Worm (Caenorhabditis elegans) whole organism, young adult: Measurements from ENCODE around the gene glt-6.

ENCODE experiments used
- F22D6.2 ChIP-seq: sonication (generic microtip); optimal IDR thresholded peaks from 2 replicates; lab custom pipeline; 2016; ENCODE audit warnings: mild to moderate bottlenecking, missing genetic modification characterization, missing compliant biosample characterization
- F23B12.7 ChIP-seq: sonication (generic microtip); optimal IDR thresholded peaks from 2 replicates; lab custom pipeline; 2017; ENCODE audit warnings: missing genetic modification characterization, mild to moderate bottlenecking, missing compliant biosample characterization, antibody characterized with exemption, moderate library complexity; ENCODE audit not compliant: insufficient read depth
- F33H1.4 ChIP-seq: fragments of 200-800 bp; sonication (Bioruptor generic); IDR thresholded peaks from 2 replicates; pipeline ENCODE4 v1.3.6; 2022; ENCODE audit warnings: missing genetic modification reagents, missing genetic modification characterization, missing compliant biosample characterization
- F49E8.2 ChIP-seq: sonication (generic microtip); optimal IDR thresholded peaks from 3 replicates; lab custom pipeline; 2017; ENCODE audit warnings: missing genetic modification characterization, mild to moderate bottlenecking, missing compliant biosample characterization, antibody characterized with exemption, moderate library complexity; ENCODE audit not compliant: insufficient read depth
- F55B11.4 ChIP-seq: sonication (generic microtip); optimal IDR thresholded peaks from 2 replicates; lab custom pipeline; 2016; ENCODE audit warnings: missing compliant biosample characterization, missing genetic modification characterization, borderline replicate concordance; ENCODE audit not compliant: insufficient read depth
- T26A5.8 ChIP-seq: sonication (generic microtip); optimal IDR thresholded peaks from 2 replicates; lab custom pipeline; 2016; ENCODE audit warnings: missing genetic modification characterization, missing compliant biosample characterization
- Y56A3A.18 ChIP-seq: fragments of 200-800 bp; sonication (Bioruptor generic); IDR thresholded peaks from 2 replicates; pipeline ENCODE4 v1.3.6; 2022; ENCODE audit warnings: missing genetic modification reagents, missing genetic modification characterization, missing compliant biosample characterization
- Y67H2A.10 ChIP-seq: fragments of 200-800 bp; sonication (Bioruptor generic); conservative IDR thresholded peaks from 2 replicates; pipeline ENCODE4 v1.3.6; 2022; ENCODE audit warnings: missing genetic modification reagents, missing genetic modification characterization, missing compliant biosample characterization
- attf-5 ChIP-seq: fragments of 200-800 bp; sonication (Bioruptor generic); optimal IDR thresholded peaks from 2 replicates; lab custom pipeline; 2018; ENCODE audit warnings: mild to moderate bottlenecking, missing genetic modification characterization, missing compliant biosample characterization
- bed-1 ChIP-seq: fragments of 200-800 bp; sonication (Bioruptor generic); IDR thresholded peaks from 2 replicates; pipeline ENCODE4 v1.3.6; 2022; ENCODE audit warnings: missing genetic modification reagents, missing genetic modification characterization, missing compliant biosample characterization
- ceh-27 ChIP-seq: fragments of 200-800 bp; sonication (Bioruptor generic); optimal IDR thresholded peaks from 2 replicates; lab custom pipeline; 2018; ENCODE audit warnings: mild to moderate bottlenecking, missing genetic modification characterization, moderate library complexity, missing compliant biosample characterization
- egl-44 ChIP-seq: fragments of 200-800 bp; sonication (Bioruptor generic); IDR thresholded peaks from 2 replicates; pipeline ENCODE4 v1.3.6; 2022; ENCODE audit warnings: missing genetic modification reagents, missing genetic modification characterization, missing compliant biosample characterization
- egrh-3 ChIP-seq: fragments of 200-800 bp; sonication (Bioruptor generic); IDR thresholded peaks from 2 replicates; pipeline ENCODE4 v1.3.6; 2022; ENCODE audit warnings: missing genetic modification reagents, missing genetic modification characterization, missing compliant biosample characterization
- ekl-4 ChIP-seq: fragments of 200-800 bp; sonication (Bioruptor generic); IDR thresholded peaks from 2 replicates; pipeline ENCODE4 v1.3.6; 2022; ENCODE audit warnings: missing genetic modification reagents, missing genetic modification characterization, missing compliant biosample characterization
- fkh-3 ChIP-seq: sonication (generic microtip); optimal IDR thresholded peaks from 2 replicates; lab custom pipeline; 2016; ENCODE audit warnings: mild to moderate bottlenecking, missing genetic modification characterization, missing compliant biosample characterization
- hlh-26 ChIP-seq: fragments of 200-800 bp; sonication (Bioruptor generic); conservative IDR thresholded peaks from 2 replicates; pipeline ENCODE4 v1.3.6; 2022; ENCODE audit warnings: missing genetic modification reagents, missing genetic modification characterization, missing compliant biosample characterization
- hmg-20 ChIP-seq: fragments of 200-800 bp; sonication (Bioruptor generic); IDR thresholded peaks from 2 replicates; pipeline ENCODE4 v1.3.6; 2022; ENCODE audit warnings: missing genetic modification reagents, missing genetic modification characterization, missing compliant biosample characterization
- hrde-1 ChIP-seq: sonication (generic microtip); optimal IDR thresholded peaks from 2 replicates; lab custom pipeline; 2016; ENCODE audit warnings: missing genetic modification characterization, mild to moderate bottlenecking, missing compliant biosample characterization, moderate library complexity, missing genotype, missing genetic modification reagents, borderline replicate concordance
- let-607 ChIP-seq, 2 experiments: fragments of 200-800 bp in 1 of 2; sonication (Bioruptor generic) in 1 of 2; sonication (generic microtip) in 1 of 2; optimal IDR thresholded peaks; 2 replicates each; lab custom pipeline; 2016 to 2018; ENCODE audit warnings: mild to moderate bottlenecking in 2 of 2, missing compliant biosample characterization in 2 of 2, missing genetic modification characterization in 2 of 2, moderate library complexity in 2 of 2, missing genotype in 1 of 2
- lin-26 ChIP-seq: fragments of 200-800 bp; sonication (Bioruptor generic); IDR thresholded peaks from 2 replicates; pipeline ENCODE4 v1.3.6; 2022; ENCODE audit warnings: missing genetic modification reagents, missing genetic modification characterization, missing compliant biosample characterization
- lin-40 ChIP-seq: sonication (generic microtip); optimal IDR thresholded peaks from 2 replicates; lab custom pipeline; 2016; ENCODE audit warnings: missing genetic modification characterization, mild to moderate bottlenecking, missing compliant biosample characterization, missing genotype, missing genetic modification reagents
- lin-54 ChIP-seq: fragments of 200-800 bp; sonication (Bioruptor generic); optimal IDR thresholded peaks from 2 replicates; lab custom pipeline; 2018; ENCODE audit warnings: mild to moderate bottlenecking, missing genetic modification characterization, missing compliant biosample characterization
- lir-1 ChIP-seq: fragments of 200-800 bp; sonication (Bioruptor generic); conservative IDR thresholded peaks from 2 replicates; pipeline ENCODE4 v1.3.6; 2022; ENCODE audit warnings: missing genetic modification reagents, missing genetic modification characterization, missing compliant biosample characterization
- lsy-27 ChIP-seq: sonication (generic microtip); optimal IDR thresholded peaks from 2 replicates; lab custom pipeline; 2017; ENCODE audit warnings: missing genetic modification characterization, mild to moderate bottlenecking, missing compliant biosample characterization, antibody characterized with exemption, missing genotype, borderline replicate concordance; ENCODE audit not compliant: insufficient read depth
- madf-10 ChIP-seq: sonication (generic microtip); optimal IDR thresholded peaks from 2 replicates; lab custom pipeline; 2016; ENCODE audit warnings: mild to moderate bottlenecking, missing genetic modification characterization, missing compliant biosample characterization
- madf-3 ChIP-seq: fragments of 200-800 bp; sonication (Bioruptor generic); IDR thresholded peaks from 2 replicates; pipeline ENCODE4 v1.3.6; 2022; ENCODE audit warnings: missing genetic modification reagents, missing genetic modification characterization, missing compliant biosample characterization
- madf-6 ChIP-seq: fragments of 200-800 bp; sonication (Bioruptor generic); IDR thresholded peaks from 2 replicates; pipeline ENCODE4 v1.3.6; 2022; ENCODE audit warnings: missing genetic modification reagents, missing genetic modification characterization, missing compliant biosample characterization
- mcd-1 ChIP-seq: fragments of 200-800 bp; sonication (Bioruptor generic); IDR thresholded peaks from 2 replicates; pipeline ENCODE4 v1.3.6; 2022; ENCODE audit warnings: missing genetic modification reagents, missing genetic modification characterization, missing compliant biosample characterization
- nhr-179 ChIP-seq: sonication (generic microtip); optimal IDR thresholded peaks from 2 replicates; lab custom pipeline; 2016; ENCODE audit warnings: mild to moderate bottlenecking, missing genetic modification characterization, missing compliant biosample characterization
- nhr-27 ChIP-seq: fragments of 200-800 bp; sonication (Bioruptor generic); optimal IDR thresholded peaks from 2 replicates; lab custom pipeline; 2018; ENCODE audit warnings: mild to moderate bottlenecking, missing genetic modification characterization, moderate library complexity, missing compliant biosample characterization
- nhr-90 ChIP-seq: sonication (generic microtip); optimal IDR thresholded peaks from 2 replicates; lab custom pipeline; 2016; ENCODE audit warnings: missing genotype, mild to moderate bottlenecking, missing genetic modification characterization, missing compliant biosample characterization
- pha-4 ChIP-seq: fragments of 150-350 bp; sonication (generic microtip); optimal IDR thresholded peaks from 2 replicates; lab custom pipeline; 2014; ENCODE audit warnings: missing biosample characterization, missing genetic modification reagents, missing genetic modification characterization
- rcor-1 ChIP-seq: fragments of 200-800 bp; sonication (Bioruptor generic); IDR thresholded peaks from 2 replicates; pipeline ENCODE4 v1.3.6; 2022; ENCODE audit warnings: missing genetic modification reagents, missing genetic modification characterization, missing compliant biosample characterization
- repo-1 ChIP-seq: sonication (generic microtip); optimal IDR thresholded peaks from 2 replicates; lab custom pipeline; 2017; ENCODE audit warnings: mild to moderate bottlenecking, missing genetic modification characterization, missing compliant biosample characterization
- sdz-38 ChIP-seq: sonication (generic microtip); optimal IDR thresholded peaks from 2 replicates; lab custom pipeline; 2016; ENCODE audit warnings: missing genotype, missing genetic modification characterization, missing compliant biosample characterization
- sea-2 ChIP-seq: fragments of 200-800 bp; sonication (Bioruptor generic); IDR thresholded peaks from 2 replicates; pipeline ENCODE4 v1.3.6; 2022; ENCODE audit warnings: missing genetic modification characterization, missing compliant biosample characterization
- snpc-1.3 ChIP-seq: sonication (generic microtip); optimal IDR thresholded peaks from 2 replicates; lab custom pipeline; 2017; ENCODE audit warnings: missing genetic modification characterization, mild to moderate bottlenecking, missing compliant biosample characterization, antibody characterized with exemption, moderate library complexity, missing genotype, missing genetic modification reagents; ENCODE audit not compliant: insufficient read depth
- somi-1 ChIP-seq: fragments of 200-800 bp; sonication (Bioruptor generic); optimal IDR thresholded peaks from 2 replicates; lab custom pipeline; 2018; ENCODE audit warnings: mild to moderate bottlenecking, missing genetic modification characterization, missing compliant biosample characterization
- sptf-2 ChIP-seq: fragments of 200-800 bp; sonication (Bioruptor generic); optimal IDR thresholded peaks from 2 replicates; lab custom pipeline; 2018; ENCODE audit warnings: mild to moderate bottlenecking, missing genetic modification characterization, missing compliant biosample characterization
- tbp1 ChIP-seq: fragments of 200-800 bp; sonication (Bioruptor generic); optimal IDR thresholded peaks from 2 replicates; lab custom pipeline; 2018; ENCODE audit warnings: mild to moderate bottlenecking, missing genetic modification characterization, missing compliant biosample characterization
- unc-130 ChIP-seq: sonication (generic microtip); optimal IDR thresholded peaks from 2 replicates; lab custom pipeline; 2016; ENCODE audit warnings: missing genetic modification reagents, missing genetic modification characterization, missing compliant biosample characterization
- xnd-1 ChIP-seq: sonication (generic microtip); optimal IDR thresholded peaks from 2 replicates; lab custom pipeline; 2016; ENCODE audit warnings: missing genotype, missing genetic modification reagents, missing genetic modification characterization, missing compliant biosample characterization
- zfh-2 ChIP-seq: fragments of 200-800 bp; sonication (Bioruptor generic); conservative IDR thresholded peaks from 2 replicates; pipeline ENCODE4 v1.3.6; 2022; ENCODE audit warnings: missing genetic modification reagents, missing genetic modification characterization, missing compliant biosample characterization
- zim-3 ChIP-seq: sonication (generic microtip); optimal IDR thresholded peaks from 2 replicates; lab custom pipeline; 2017; ENCODE audit warnings: mild to moderate bottlenecking, missing genetic modification characterization, moderate library complexity, missing compliant biosample characterization
- ztf-25 ChIP-seq: fragments of 200-800 bp; sonication (Bioruptor generic); IDR thresholded peaks from 2 replicates; pipeline ENCODE4 v1.3.6; 2022; ENCODE audit warnings: missing genetic modification reagents, missing genetic modification characterization, missing compliant biosample characterization
- ztf-6 ChIP-seq: fragments of 200-800 bp; sonication (Bioruptor generic); IDR thresholded peaks from 2 replicates; pipeline ENCODE4 v1.3.6; 2022; ENCODE audit warnings: missing genetic modification reagents, missing genetic modification characterization, missing compliant biosample characterization

Gene glt-6

ce11 chrIV:7547843-7548578, 44.6 kb downstream of the glt-6 start, which contains the start of the genes cdd-2 and oef-1 (continued):
- TF ChIP-seq hlh-26 (GFP tag; lab: Robert Waterston, UW) = no peak
- no peak for TF ChIP-seq attf-5 (GFP tag; lab: Kevin White, UChicago)
- no peak for TF ChIP-seq nhr-90
- peak; percentile 91 for TF ChIP-seq ekl-4 (GFP tag; lab: Robert Waterston, UW)
- TF ChIP-seq Y67H2A.10 (GFP tag; lab: Robert Waterston, UW) = peak; percentile 56; the same call in 1 of the 2 replicates
- TF ChIP-seq repo-1 (tag; lab: Kevin White, UChicago) = no peak
- no peak for TF ChIP-seq egl-44 (GFP tag; lab: Robert Waterston, UW)
- TF ChIP-seq madf-10 (tag; lab: Kevin White, UChicago) = no peak
- no peak for TF ChIP-seq F23B12.7 (tag; lab: Kevin White, UChicago)
- peak; percentile 53 for TF ChIP-seq tbp1 (GFP tag; lab: Kevin White, UChicago)
- peak; percentile 87 for TF ChIP-seq xnd-1 (tag; lab: Kevin White, UChicago)
- peak; percentile 98 for TF ChIP-seq madf-6 (GFP tag; lab: Robert Waterston, UW)
- peak; percentile 87 for TF ChIP-seq lir-1 (GFP tag; lab: Robert Waterston, UW)
- TF ChIP-seq F33H1.4 = peak; percentile 85
- no peak for TF ChIP-seq ztf-25 (GFP tag; lab: Robert Waterston, UW)
- peak; percentile 73; the same call in 1 of the 2 replicates for TF ChIP-seq lin-26 (GFP tag; lab: Robert Waterston, UW)
- no peak for TF ChIP-seq pha-4 (tag; lab: Kevin White, UChicago)
- TF ChIP-seq sea-2 (GFP tag; lab: Robert Waterston, UW) = no peak
- TF ChIP-seq F49E8.2 (tag; lab: Kevin White, UChicago) = peak; percentile 92
- TF ChIP-seq nhr-27 (tag; lab: Kevin White, UChicago) = no peak
- no peak for TF ChIP-seq lin-40 (tag; lab: Kevin White, UChicago)
- TF ChIP-seq unc-130 (GFP tag; lab: Kevin White, UChicago) = peak; percentile 44
- peak; percentile 84 for TF ChIP-seq rcor-1 (GFP tag; lab: Robert Waterston, UW)
- no peak for TF ChIP-seq fkh-3 (tag; lab: Kevin White, UChicago)
- no peak for TF ChIP-seq nhr-179 (tag; lab: Kevin White, UChicago)
- no peak for TF ChIP-seq sdz-38 (tag; lab: Kevin White, UChicago)
- TF ChIP-seq Y56A3A.18 = no peak
- TF ChIP-seq let-607 (tag; optimal IDR thresholded peaks at IDR 0.05; lab: Kevin White, UChicago) = no peak
- TF ChIP-seq F22D6.2 = no peak
- TF ChIP-seq lin-54 (GFP tag; lab: Kevin White, UChicago) = peak; percentile 76
- TF ChIP-seq madf-3 (GFP tag; lab: Robert Waterston, UW) = peak; percentile 96
- TF ChIP-seq sptf-2 (GFP tag; lab: Kevin White, UChicago) = no peak
- no peak for TF ChIP-seq hmg-20 (GFP tag; lab: Robert Waterston, UW)
- TF ChIP-seq mcd-1 (GFP tag; lab: Robert Waterston, UW) = peak; percentile 94
- no peak for TF ChIP-seq snpc-1.3 (tag; lab: Kevin White, UChicago)
- TF ChIP-seq zfh-2 (GFP tag; lab: Robert Waterston, UW) = no peak
- TF ChIP-seq zim-3 (tag; lab: Kevin White, UChicago) = no peak
- 0 out of 2 replicates have a peak, but pooled peaks have one; percentile 25 for TF ChIP-seq egrh-3
- no peak for TF ChIP-seq T26A5.8
- no peak for TF ChIP-seq F55B11.4 (tag; lab: Kevin White, UChicago)
- TF ChIP-seq ztf-6 (GFP tag; lab: Robert Waterston, UW) = no peak
- peak; percentile 10 for TF ChIP-seq hrde-1 (tag; lab: Kevin White, UChicago)
- no peak for TF ChIP-seq lsy-27 (tag; lab: Kevin White, UChicago)
- TF ChIP-seq ceh-27 = no peak
- no peak for TF ChIP-seq bed-1 (GFP tag; lab: Robert Waterston, UW)
- no peak for TF ChIP-seq somi-1
